Fruit fly (Drosophila melanogaster): ENCODE measurements around the gene Oseg1.

DNA sequence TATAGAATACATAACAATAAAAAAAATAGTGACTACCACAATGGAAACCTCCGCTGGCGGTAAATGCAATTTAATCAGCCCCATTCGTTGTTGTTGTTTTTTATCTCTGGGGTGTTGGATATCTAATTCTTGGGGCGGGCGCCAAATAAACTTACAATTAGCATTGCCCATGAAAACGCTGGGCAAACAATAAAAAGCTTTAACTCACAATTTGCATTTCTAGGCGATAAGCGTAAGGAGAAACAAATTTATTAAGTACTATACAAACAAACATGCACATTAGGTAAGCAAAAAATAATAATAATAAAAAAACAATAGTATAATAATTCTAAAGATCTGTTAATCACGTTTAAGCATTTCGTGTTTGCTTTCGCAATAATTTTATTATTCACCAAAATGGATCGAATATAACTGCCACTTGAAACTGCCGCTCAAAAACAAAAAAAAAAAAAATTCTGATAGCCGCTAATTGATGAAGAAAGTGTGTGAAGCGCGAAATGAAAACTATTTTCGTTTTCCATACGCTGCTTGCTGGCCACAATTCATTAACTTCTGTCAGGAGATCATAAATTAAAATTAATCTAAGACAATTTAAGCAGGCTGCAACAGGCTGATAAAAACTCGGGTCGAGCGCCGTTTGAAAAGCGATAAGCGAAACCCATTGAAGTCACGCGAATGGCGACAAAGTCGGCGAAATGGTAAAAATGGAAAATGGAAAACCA lies 35.3 kb upstream of the Oseg1 start:
- TF ChIP-seq CG8478 (optimal IDR thresholded peaks at IDR 0.05) (no peak), CTCF (optimal IDR thresholded peaks at IDR 0.05) (no peak)

All from S2 (cell line).